Fruit fly (Drosophila melanogaster) whole organism, prepupa: ENCODE measurements around the gene ATPsynCF6.

Experiments
- Blimp-1 ChIP-seq: fragments of 200-800 bp; sonication (Bioruptor generic); optimal IDR thresholded peaks from 3 replicates; lab custom pipeline; 2017; ENCODE audit warnings: missing biosample characterization, missing genetic modification characterization, mild to moderate bottlenecking, moderate library complexity, missing genetic modification reagents
- CG11762 ChIP-seq: fragments of 200-800 bp; sonication (Bioruptor generic); optimal IDR thresholded peaks from 3 replicates; lab custom pipeline; 2016; ENCODE audit warnings: missing biosample characterization, missing genetic modification characterization; ENCODE audit not compliant: insufficient read depth
- CG11902 ChIP-seq: fragments of 200-800 bp; sonication (Bioruptor generic); optimal IDR thresholded peaks from 3 replicates; lab custom pipeline; 2016; ENCODE audit warnings: missing biosample characterization, missing genetic modification characterization
- CG32006 ChIP-seq: fragments of 200-800 bp; sonication (Bioruptor generic); optimal IDR thresholded peaks from 3 replicates; lab custom pipeline; 2017; ENCODE audit warnings: missing biosample characterization, mild to moderate bottlenecking, missing genetic modification characterization
- CG4318 ChIP-seq: fragments of 200-800 bp; sonication (Bioruptor generic); optimal IDR thresholded peaks from 3 replicates; lab custom pipeline; 2017; ENCODE audit warnings: missing biosample characterization, mild to moderate bottlenecking, missing genetic modification characterization
- CG6163 ChIP-seq: fragments of 200-800 bp; sonication (Bioruptor generic); IDR thresholded peaks from 3 replicates; pipeline ENCODE4 v1.3.6; 2022; ENCODE audit warnings: missing biosample characterization, missing genetic modification characterization
- CG8119 ChIP-seq: fragments of 200-800 bp; sonication (Bioruptor generic); IDR thresholded peaks from 3 replicates; pipeline ENCODE4 v1.3.6; 2022; ENCODE audit warnings: missing biosample characterization, missing genetic modification characterization
- acj6 ChIP-seq: fragments of 200-800 bp; sonication (Bioruptor generic); optimal IDR thresholded peaks from 3 replicates; lab custom pipeline; 2016; ENCODE audit warnings: missing biosample characterization, missing genetic modification characterization
- cyc ChIP-seq: fragments of 200-800 bp; sonication (Bioruptor generic); optimal IDR thresholded peaks from 3 replicates; lab custom pipeline; 2016; ENCODE audit warnings: missing biosample characterization, missing genetic modification characterization
- fd59A ChIP-seq: fragments of 200-800 bp; sonication (Bioruptor generic); optimal IDR thresholded peaks from 2 replicates; lab custom pipeline; 2017; ENCODE audit warnings: missing biosample characterization, mild to moderate bottlenecking, missing genetic modification characterization, missing genetic modification reagents
- fkh ChIP-seq: fragments of 200-800 bp; sonication (Bioruptor generic); optimal IDR thresholded peaks from 3 replicates; lab custom pipeline; 2017; ENCODE audit warnings: missing biosample characterization, mild to moderate bottlenecking, missing genetic modification characterization, moderate library complexity
- lz ChIP-seq: fragments of 200-800 bp; sonication (Bioruptor generic); optimal IDR thresholded peaks from 3 replicates; lab custom pipeline; 2016; ENCODE audit warnings: missing biosample characterization, missing genetic modification characterization
- ss ChIP-seq, 2 experiments: fragments of 200-800 bp; sonication (Bioruptor generic); optimal IDR thresholded peaks; 2 replicates in 1 of 2; 3 replicates in 1 of 2; lab custom pipeline; 2017 to 2018; ENCODE audit warnings: mild to moderate bottlenecking in 2 of 2, missing biosample characterization in 2 of 2, missing genetic modification characterization in 2 of 2, moderate library complexity in 1 of 2

DNA sequence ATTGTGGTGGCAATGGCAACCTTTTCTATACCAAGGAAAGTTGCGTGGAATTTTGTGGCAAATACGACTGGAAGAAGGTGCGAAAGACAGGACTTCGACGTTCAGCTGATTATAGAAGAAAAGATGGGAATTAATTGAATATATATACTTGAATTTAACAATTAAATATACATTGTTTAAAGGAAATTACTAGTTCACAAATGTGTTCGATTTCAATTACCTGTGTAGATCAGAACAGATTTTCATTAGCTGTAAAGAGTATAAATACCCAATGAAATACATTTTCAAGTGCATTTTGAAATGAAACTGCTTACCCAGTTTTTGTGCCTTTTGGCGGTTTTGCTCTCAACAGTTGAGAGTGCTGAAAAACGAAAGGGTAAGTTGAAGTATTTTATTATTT is 17.5 kb upstream of the ATPsynCF6 start, which contains the start of gene CG42828:
- no peak for TF ChIP-seq ss (GFP tag; optimal IDR thresholded peaks at IDR 0.05; lab: Kevin White, UChicago)
- TF ChIP-seq CG8119 (GFP tag; lab: Robert Waterston, UW) = no peak
- no peak for TF ChIP-seq cyc (GFP tag; lab: Kevin White, UChicago)
- TF ChIP-seq CG6163 (GFP tag; lab: Robert Waterston, UW) = no peak
- TF ChIP-seq fkh (GFP tag; lab: Kevin White, UChicago) = no peak
- no peak for TF ChIP-seq fd59A (GFP tag; lab: Kevin White, UChicago)
- TF ChIP-seq CG11762 (GFP tag; lab: Kevin White, UChicago) = no peak
- no peak for TF ChIP-seq lz
- TF ChIP-seq Blimp-1 (GFP tag; lab: Kevin White, UChicago) = no peak
- no peak for TF ChIP-seq CG11902 (GFP tag; lab: Kevin White, UChicago)
- TF ChIP-seq CG32006 (GFP tag; lab: Kevin White, UChicago) = no peak
- no peak for TF ChIP-seq CG4318 (GFP tag; lab: Kevin White, UChicago)
- TF ChIP-seq acj6 (GFP tag; lab: Kevin White, UChicago) = no peak
